Worm (Caenorhabditis elegans) whole organism, L2 larva: ENCODE measurements around the gene pqn-70.

ENCODE experiments used
- F13H6.1 ChIP-seq: sonication (generic microtip); optimal IDR thresholded peaks from 2 replicates; lab custom pipeline; 2016; ENCODE audit warnings: missing genetic modification characterization, missing compliant biosample characterization
- R02D3.7 ChIP-seq: fragments of 150-350 bp; optimal IDR thresholded peaks from 2 replicates; lab custom pipeline; 2014; ENCODE audit warnings: missing biosample characterization, missing genetic modification characterization
- ZK546.5 ChIP-seq: sonication (generic microtip); optimal IDR thresholded peaks from 2 replicates; lab custom pipeline; 2017; ENCODE audit warnings: missing biosample characterization, missing genetic modification characterization
- aly-2 ChIP-seq: fragments of 150-350 bp; optimal IDR thresholded peaks from 2 replicates; lab custom pipeline; 2014; ENCODE audit warnings: missing biosample characterization, missing genetic modification characterization
- blmp-1 ChIP-seq: sonication (generic microtip); optimal IDR thresholded peaks from 2 replicates; lab custom pipeline; 2017; ENCODE audit warnings: missing genetic modification characterization, mild to moderate bottlenecking, missing compliant biosample characterization, antibody characterized with exemption, moderate library complexity; ENCODE audit not compliant: insufficient read depth
- ceh-82 ChIP-seq: fragments of 150-350 bp; optimal IDR thresholded peaks from 2 replicates; lab custom pipeline; 2014; ENCODE audit warnings: missing biosample characterization, missing genetic modification characterization
- lin-13 ChIP-seq: fragments of 150-350 bp; optimal IDR thresholded peaks from 2 replicates; lab custom pipeline; 2014; ENCODE audit warnings: missing biosample characterization, missing genetic modification reagents, missing genetic modification characterization
- mab-5 ChIP-seq: fragments of 150-350 bp; optimal IDR thresholded peaks from 2 replicates; lab custom pipeline; 2014; ENCODE audit warnings: missing biosample characterization, missing genetic modification characterization
- mbf-1 ChIP-seq: sonication (generic microtip); optimal IDR thresholded peaks from 2 replicates; lab custom pipeline; 2017; ENCODE audit warnings: missing biosample characterization, missing genetic modification characterization
- mdl-1 ChIP-seq, 2 experiments: fragments of 150-350 bp in 1 of 2; sonication (generic microtip) in 1 of 2; optimal IDR thresholded peaks; 2 replicates each; lab custom pipeline; 2017; ENCODE audit warnings: missing biosample characterization in 2 of 2, missing genetic modification characterization in 2 of 2
- nhr-12 ChIP-seq: fragments of 150-350 bp; optimal IDR thresholded peaks from 2 replicates; lab custom pipeline; 2014; ENCODE audit warnings: missing biosample characterization, missing genetic modification characterization
- nhr-237 ChIP-seq: fragments of 150-350 bp; optimal IDR thresholded peaks from 2 replicates; lab custom pipeline; 2014; ENCODE audit warnings: missing biosample characterization, missing genetic modification characterization
- skn-1 ChIP-seq: sonication (generic microtip); optimal IDR thresholded peaks from 2 replicates; lab custom pipeline; 2017; ENCODE audit warnings: missing biosample characterization, missing genetic modification characterization
- unc-39 ChIP-seq: fragments of 150-350 bp; optimal IDR thresholded peaks from 2 replicates; lab custom pipeline; 2014; ENCODE audit warnings: missing biosample characterization, missing genetic modification characterization

- TF ChIP-seq lin-13 (GFP tag; lab: Kevin White, UChicago) (no peak), nhr-237 (tag; lab: Kevin White, UChicago) (no peak), skn-1 (tag; lab: Kevin White, UChicago) (no peak), mab-5 (tag; lab: Kevin White, UChicago) (no peak), F13H6.1 (tag; lab: Kevin White, UChicago) (no peak), ZK546.5 (tag; lab: Kevin White, UChicago) (no peak), R02D3.7 (tag; lab: Kevin White, UChicago) (no peak), blmp-1 (tag; lab: Kevin White, UChicago) (no peak), mbf-1 (no peak), nhr-12 (tag; lab: Kevin White, UChicago) (no peak), mdl-1 (tag; optimal IDR thresholded peaks at IDR 0.05; lab: Kevin White, UChicago) (no peak), unc-39 (no peak), aly-2 (tag; lab: Kevin White, UChicago) (no peak), ceh-82 (no peak)
Measured at ce11 chrV:11241580-11241979, 13.1 kb upstream of the pqn-70 start, which contains the start of gene pgap-1.
